Fruit fly (Drosophila melanogaster) whole organism, adult: Measurements from ENCODE around the gene QC.

Experiments used
- bab1 ChIP-seq: fragments of 200-800 bp; sonication (Bioruptor generic); optimal IDR thresholded peaks from 3 replicates; lab custom pipeline; 2019; ENCODE audit warnings: missing biosample characterization, mild to moderate bottlenecking, missing genetic modification characterization, moderate library complexity
- kay ChIP-seq: fragments of 200-800 bp; sonication (Bioruptor generic); peaks from one replicate; lab custom pipeline; 2016; ENCODE audit warnings: missing biosample characterization, missing genetic modification characterization, borderline replicate concordance

- TF ChIP-seq bab1 (GFP tag; lab: Kevin White, UChicago) (no peak), kay (no peak)
Observed at dm6 chr3L:5927536-5927935, 25.3 kb upstream of the QC start.
